Worm (Caenorhabditis elegans): Measurements from ENCODE around the gene nspb-5.

DNA sequence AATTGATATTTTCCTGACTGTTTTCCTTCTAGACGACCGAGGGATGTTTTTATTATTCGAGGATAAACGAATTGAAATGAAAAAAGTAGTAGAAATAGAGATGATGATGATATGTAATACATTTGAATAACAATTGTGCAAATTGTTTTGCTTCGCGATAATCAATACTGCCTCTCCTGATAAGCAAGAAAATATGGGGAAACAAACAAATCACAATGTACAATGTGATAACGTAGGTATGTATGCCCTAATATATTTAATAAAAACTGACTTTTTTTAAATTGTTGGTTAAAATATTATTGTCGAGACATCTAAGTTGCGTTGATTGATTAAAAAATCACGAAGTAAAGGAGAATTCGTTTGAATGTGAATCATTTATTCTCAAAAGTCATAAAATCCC, 29.0 kb downstream of the nspb-5 start, which contains the start of gene cest-5.2:
- no peak for TF ChIP-seq tra-4 (tag; optimal IDR thresholded peaks at IDR 0.05)
- no peak for TF ChIP-seq flt-1 (GFP tag; IDR thresholded peaks at IDR 0.05)
- TF ChIP-seq ama-1 (optimal IDR thresholded peaks at IDR 0.05), result no peak
- TF ChIP-seq tbx-37 (GFP tag; conservative IDR thresholded peaks at IDR 0.05), result no peak
- no peak for TF ChIP-seq ets-7 (tag; optimal IDR thresholded peaks at IDR 0.05)

All from whole organism, early embryonic.